Worm (Caenorhabditis elegans) whole organism, L1 larva: ENCODE measurements around the gene srlf-17.

Experiments
- elt-2 ChIP-seq: sonication (generic microtip); optimal IDR thresholded peaks from 2 replicates; lab custom pipeline; 2016; ENCODE audit warnings: missing genetic modification characterization, mild to moderate bottlenecking, inconsistent platforms, missing compliant biosample characterization, missing genetic modification reagents
- fkh-10 ChIP-seq: sonication (generic microtip); optimal IDR thresholded peaks from 2 replicates; lab custom pipeline; 2017; ENCODE audit warnings: missing biosample characterization, missing genetic modification reagents, missing genetic modification characterization
- jun-1 ChIP-seq: fragments of 150-350 bp; optimal IDR thresholded peaks from 2 replicates; lab custom pipeline; 2014; ENCODE audit warnings: missing biosample characterization, missing genetic modification reagents, missing genetic modification characterization
- lin-15B ChIP-seq: fragments of 150-350 bp; sonication (generic microtip); optimal IDR thresholded peaks from 3 replicates; lab custom pipeline; 2014; ENCODE audit warnings: missing biosample characterization, missing genetic modification characterization
- lin-35 ChIP-seq, 2 experiments: fragments of 150-350 bp; optimal IDR thresholded peaks; 2 replicates each; lab custom pipeline; 2014; ENCODE audit warnings: missing biosample characterization in 2 of 2, missing genetic modification characterization in 2 of 2, missing genetic modification reagents in 2 of 2
- nhr-12 ChIP-seq: sonication (generic microtip); optimal IDR thresholded peaks from 2 replicates; lab custom pipeline; 2017; ENCODE audit warnings: missing biosample characterization, missing genetic modification characterization
- unc-130 ChIP-seq: fragments of 150-350 bp; optimal IDR thresholded peaks from 2 replicates; lab custom pipeline; 2017; ENCODE audit warnings: missing biosample characterization, missing genetic modification characterization, inconsistent platforms
- unc-62 ChIP-seq: fragments of 150-350 bp; optimal IDR thresholded peaks from 2 replicates; lab custom pipeline; 2014; ENCODE audit warnings: missing biosample characterization, missing genetic modification reagents, missing genetic modification characterization

ce11 chrIV:11143228-11143444, 40.6 kb upstream of the srlf-17 start, which contains the start of gene F01G4.4:
- TF ChIP-seq jun-1 (no peak), unc-130 (tag; lab: Kevin White, UChicago) (no peak), nhr-12 (tag; lab: Kevin White, UChicago) (no peak), elt-2 (no peak), fkh-10 (GFP tag; lab: Kevin White, UChicago) (no peak), lin-15B (tag; lab: Kevin White, UChicago) (no peak), unc-62 (GFP tag; lab: Kevin White, UChicago) (no peak), lin-35 (GFP tag; optimal IDR thresholded peaks at IDR 0.05; lab: Kevin White, UChicago) (no peak)
